Worm (Caenorhabditis elegans) whole organism, L3 larva: ENCODE results near the gene K09H11.4.
A peak's percentile ranks its signal among the peaks of the same experiment; 100 is the strongest.

ENCODE experiments used
- R02D3.7 ChIP-seq: fragments of 150-350 bp; optimal IDR thresholded peaks from 2 replicates; lab custom pipeline; 2014; ENCODE audit warnings: missing biosample characterization, missing genetic modification characterization
- ama-1 ChIP-seq: fragments of 150-350 bp; optimal IDR thresholded peaks from 2 replicates; lab custom pipeline; 2018
- ceh-16 ChIP-seq: sonication (generic microtip); optimal IDR thresholded peaks from 2 replicates; lab custom pipeline; 2017; ENCODE audit warnings: missing biosample characterization, missing genetic modification characterization
- ceh-28 ChIP-seq: fragments of 150-350 bp; optimal IDR thresholded peaks from 2 replicates; lab custom pipeline; 2014; ENCODE audit warnings: missing biosample characterization, missing genetic modification reagents, missing genetic modification characterization
- ceh-82 ChIP-seq: fragments of 150-350 bp; optimal IDR thresholded peaks from 2 replicates; lab custom pipeline; 2014; ENCODE audit warnings: missing biosample characterization, missing genetic modification characterization
- ceh-9 ChIP-seq: sonication (generic microtip); optimal IDR thresholded peaks from 2 replicates; lab custom pipeline; 2018; ENCODE audit warnings: missing biosample characterization, missing genetic modification characterization
- daf-12 ChIP-seq: fragments of 150-350 bp; optimal IDR thresholded peaks from 2 replicates; lab custom pipeline; 2014; ENCODE audit warnings: missing biosample characterization, missing genetic modification reagents, missing genetic modification characterization
- egl-27 ChIP-seq: sonication (generic microtip); optimal IDR thresholded peaks from 4 replicates; lab custom pipeline; 2017; ENCODE audit warnings: missing biosample characterization, missing genetic modification reagents, missing genetic modification characterization
- egl-5 ChIP-seq: fragments of 150-350 bp; optimal IDR thresholded peaks from 2 replicates; lab custom pipeline; 2017; ENCODE audit warnings: missing biosample characterization, missing genetic modification reagents, missing genetic modification characterization, inconsistent platforms
- elt-2 ChIP-seq: sonication (generic microtip); optimal IDR thresholded peaks from 2 replicates; lab custom pipeline; 2016; ENCODE audit warnings: missing genetic modification reagents, mild to moderate bottlenecking, missing genetic modification characterization, missing compliant biosample characterization
- elt-3 ChIP-seq, 3 experiments: fragments of 150-350 bp in 1 of 3; sonication (generic microtip) in 2 of 3; optimal IDR thresholded peaks; 2 replicates in 2 of 3; 4 replicates in 1 of 3; lab custom pipeline; 2014 to 2017; ENCODE audit warnings: missing biosample characterization in 3 of 3, missing genetic modification characterization in 3 of 3
- hmg-11 ChIP-seq: sonication (generic microtip); optimal IDR thresholded peaks from 2 replicates; lab custom pipeline; 2016; ENCODE audit warnings: missing genetic modification characterization, missing compliant biosample characterization
- lin-15B ChIP-seq: fragments of 150-350 bp; optimal IDR thresholded peaks from 2 replicates; lab custom pipeline; 2014; ENCODE audit warnings: missing biosample characterization, missing genetic modification characterization
- lin-39 ChIP-seq: fragments of 150-350 bp; optimal IDR thresholded peaks from 2 replicates; lab custom pipeline; 2018; ENCODE audit warnings: missing biosample characterization, missing genetic modification reagents, missing genetic modification characterization
- lsy-12 ChIP-seq: sonication (generic microtip); optimal IDR thresholded peaks from 2 replicates; lab custom pipeline; 2016; ENCODE audit warnings: mild to moderate bottlenecking, missing genetic modification characterization, missing compliant biosample characterization
- mdl-1 ChIP-seq: fragments of 150-350 bp; optimal IDR thresholded peaks from 2 replicates; lab custom pipeline; 2014; ENCODE audit warnings: missing biosample characterization, missing genetic modification characterization
- mml-1 ChIP-seq: fragments of 150-350 bp; sonication (generic microtip); optimal IDR thresholded peaks from 3 replicates; lab custom pipeline; 2014; ENCODE audit warnings: missing biosample characterization, missing genetic modification characterization
- nfya-1 ChIP-seq: sonication (generic microtip); optimal IDR thresholded peaks from 2 replicates; lab custom pipeline; 2017; ENCODE audit warnings: missing genetic modification characterization, mild to moderate bottlenecking, missing compliant biosample characterization, antibody characterized with exemption, moderate library complexity; ENCODE audit not compliant: insufficient read depth
- nhr-12 ChIP-seq: fragments of 150-350 bp; optimal IDR thresholded peaks from 2 replicates; lab custom pipeline; 2014; ENCODE audit warnings: missing biosample characterization, missing genetic modification characterization
- nhr-23 ChIP-seq: fragments of 150-350 bp; optimal IDR thresholded peaks from 2 replicates; lab custom pipeline; 2014; ENCODE audit warnings: missing biosample characterization, missing genetic modification reagents, missing genetic modification characterization
- nhr-237 ChIP-seq: fragments of 150-350 bp; optimal IDR thresholded peaks from 2 replicates; lab custom pipeline; 2014; ENCODE audit warnings: missing biosample characterization, missing genetic modification characterization
- nhr-25 ChIP-seq: sonication (generic microtip); optimal IDR thresholded peaks from 2 replicates; lab custom pipeline; 2017; ENCODE audit warnings: missing biosample characterization, missing genetic modification characterization
- nhr-28 ChIP-seq: fragments of 150-350 bp; optimal IDR thresholded peaks from 2 replicates; lab custom pipeline; 2014; ENCODE audit warnings: missing biosample characterization, missing genetic modification characterization
- nhr-43 ChIP-seq: sonication (generic microtip); optimal IDR thresholded peaks from 2 replicates; lab custom pipeline; 2016; ENCODE audit warnings: mild to moderate bottlenecking, missing genetic modification characterization, missing compliant biosample characterization; ENCODE audit not compliant: poor library complexity, severe bottlenecking
- nhr-67 ChIP-seq: fragments of 150-350 bp; optimal IDR thresholded peaks from 2 replicates; lab custom pipeline; 2014; ENCODE audit warnings: missing biosample characterization, missing genetic modification characterization
- pha-4 ChIP-seq: fragments of 150-350 bp; optimal IDR thresholded peaks from 2 replicates; lab custom pipeline; 2014; ENCODE audit warnings: missing biosample characterization, missing genetic modification reagents, missing genetic modification characterization
- pqm-1 ChIP-seq: fragments of 150-350 bp; optimal IDR thresholded peaks from 2 replicates; lab custom pipeline; 2017; ENCODE audit warnings: missing biosample characterization, missing genetic modification characterization, inconsistent platforms
- skn-1 ChIP-seq: fragments of 150-350 bp; optimal IDR thresholded peaks from 2 replicates; lab custom pipeline; 2014; ENCODE audit warnings: missing biosample characterization, missing genetic modification characterization
- unc-39 ChIP-seq: sonication (generic microtip); optimal IDR thresholded peaks from 4 replicates; lab custom pipeline; 2017; ENCODE audit warnings: missing biosample characterization, missing genetic modification characterization
- ztf-4 ChIP-seq: fragments of 150-350 bp; optimal IDR thresholded peaks from 2 replicates; lab custom pipeline; 2014; ENCODE audit warnings: missing biosample characterization, missing genetic modification characterization

Gene K09H11.4

ce11 chrV:5699835-5700441, 26.4 kb downstream of the K09H11.4 start, which contains the start of gene clec-1:
Gene clec-1 (plus strand): TSS chrV:5700154.
- TF ChIP-seq egl-27 (tag; lab: Kevin White, UChicago) (no peak), ama-1 (peak; percentile 56)

ce11 chrV:5697581-5697980, 28.8 kb downstream of the K09H11.4 start:
- TF ChIP-seq elt-3 (tag; optimal IDR thresholded peaks at IDR 0.05; lab: Kevin White, UChicago) (peak in 1 of 3 experiments; percentile 39), ceh-82 (tag; lab: Kevin White, UChicago) (no peak), nhr-23 (tag; lab: Kevin White, UChicago) (peak; percentile 24), ceh-28 (peak; percentile 7)

ce11 chrV:5696177-5696576, 30.2 kb downstream of the K09H11.4 start:
- TF ChIP-seq pqm-1 (peak; percentile 30), hmg-11 (tag; lab: Kevin White, UChicago) (no peak), elt-2 (tag; lab: Kevin White, UChicago) (peak; percentile 45)

ce11 chrV:5695635-5696034, 30.7 kb downstream of the K09H11.4 start:
- TF ChIP-seq ceh-82 (tag; lab: Kevin White, UChicago) (no peak), pqm-1 (no peak), egl-5 (tag; lab: Kevin White, UChicago) (no peak), elt-2 (tag; lab: Kevin White, UChicago) (no peak), ama-1 (no peak), unc-39 (tag; lab: Kevin White, UChicago) (no peak), ztf-4 (no peak), skn-1 (no peak), lsy-12 (tag; lab: Kevin White, UChicago) (no peak), nfya-1 (no peak), ceh-9 (no peak)

DNA sequence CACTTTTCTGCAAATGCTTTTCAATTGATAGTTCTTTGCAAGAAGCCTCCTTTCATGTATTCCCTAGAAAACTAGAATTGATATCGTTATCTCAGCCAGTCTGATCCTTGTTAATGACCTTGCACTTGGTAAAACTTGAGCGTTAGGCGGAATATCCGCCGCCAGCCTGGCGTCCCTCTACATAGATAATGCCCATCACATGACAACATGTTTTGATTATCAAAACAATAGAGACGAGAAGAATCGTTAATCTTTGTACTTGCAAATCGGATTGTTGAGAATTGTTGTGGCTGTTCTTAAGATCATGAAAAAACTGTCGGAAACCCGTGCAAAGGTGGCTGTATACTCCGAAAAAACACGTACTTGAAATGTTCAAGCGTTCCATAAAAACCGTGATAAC, 32.8 kb downstream of the K09H11.4 start:
- TF ChIP-seq pha-4 (tag; lab: Kevin White, UChicago): no peak
- TF ChIP-seq nhr-25: peak; percentile 68
- TF ChIP-seq egl-5 (tag; lab: Kevin White, UChicago): no peak
- peak; percentile 83 for TF ChIP-seq nhr-43 (tag; lab: Kevin White, UChicago)
- TF ChIP-seq elt-3 (tag; optimal IDR thresholded peaks at IDR 0.05; lab: Kevin White, UChicago): no peak
- no peak for TF ChIP-seq ceh-16 (tag; lab: Kevin White, UChicago)
- TF ChIP-seq nhr-67 (tag; lab: Kevin White, UChicago): no peak
- TF ChIP-seq nhr-28 (tag; lab: Kevin White, UChicago): no peak
- no peak for TF ChIP-seq daf-12 (tag; lab: Kevin White, UChicago)
- TF ChIP-seq nhr-12 (tag; lab: Kevin White, UChicago): no peak
- no peak for TF ChIP-seq nhr-237 (tag; lab: Kevin White, UChicago)
- TF ChIP-seq lin-15B (tag; lab: Kevin White, UChicago): no peak
- TF ChIP-seq nhr-23 (tag; lab: Kevin White, UChicago): no peak

DNA sequence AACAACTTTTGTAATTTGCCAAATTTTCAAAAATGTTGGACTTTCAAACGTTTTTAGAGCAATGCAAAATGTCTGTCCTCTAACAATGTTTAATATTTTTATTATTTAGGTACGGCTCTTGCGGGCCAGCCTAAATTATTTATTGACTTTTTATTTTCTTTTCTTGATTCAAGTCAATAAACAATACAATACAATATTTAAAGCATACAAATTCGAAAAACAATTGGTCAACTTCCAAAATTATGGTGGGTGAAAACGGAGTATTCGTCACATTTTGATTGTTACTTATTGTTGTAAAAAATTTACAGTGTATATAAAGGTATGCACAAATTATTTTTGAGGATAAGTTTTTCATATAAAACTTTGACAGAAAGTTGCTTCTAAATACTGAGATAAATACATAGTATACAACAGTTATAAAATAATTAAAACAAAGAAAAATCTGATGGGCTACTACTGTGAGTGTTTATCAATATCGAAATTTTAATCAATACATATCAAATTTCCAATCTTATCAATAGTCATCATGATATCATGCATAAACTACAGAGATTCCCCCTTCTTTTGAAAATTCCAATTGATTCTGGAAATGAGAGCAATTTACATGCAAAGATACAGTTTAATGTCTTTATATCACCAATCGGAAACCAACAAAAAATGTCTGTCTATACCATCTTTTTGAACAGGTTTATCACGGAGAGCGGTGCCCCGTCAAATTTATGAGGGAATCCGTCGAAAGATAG, 34.5 kb downstream of the K09H11.4 start, which contains the start of gene F25B4.8:
Gene F25B4.8 (minus strand): TSS at position 51 of the 743 bp plus-strand sequence.
- TF ChIP-seq lin-39 (no peak), elt-2 (tag; lab: Kevin White, UChicago) (peak; percentile 55), unc-39 (tag; lab: Kevin White, UChicago) (no peak), mml-1 (no peak), nhr-67 (tag; lab: Kevin White, UChicago) (no peak), R02D3.7 (tag; lab: Kevin White, UChicago) (no peak), mdl-1 (tag; lab: Kevin White, UChicago) (no peak), pha-4 (tag; lab: Kevin White, UChicago) (no peak)
